Worm (Caenorhabditis elegans): ENCODE measurements around the gene mig-21.
A peak's percentile ranks its signal among the peaks of the same experiment; 100 is the strongest.

mig-21 gene

ce11 chrIII:5878215-5878614, at the start of gene mig-21, which contains the start of gene F01F1.2:
Gene mig-21, minus strand, starts transcription at chrIII:5878380.
Gene F01F1.2, plus strand, starts transcription at chrIII:5878554.
- no peak for TF ChIP-seq grh-1 (GFP tag; IDR thresholded peaks at IDR 0.05)
- TF ChIP-seq efl-1 (optimal IDR thresholded peaks at IDR 0.05), result no peak
- peak in 1 of 2 experiments; percentile 82 for TF ChIP-seq efl-1 (GFP tag; optimal IDR thresholded peaks at IDR 0.05 in 1 of 2)
- TF ChIP-seq fkh-4 (tag; optimal IDR thresholded peaks at IDR 0.05; ENCODE audit: borderline replicate concordance), result no peak
- TF ChIP-seq dpl-1 (GFP tag; optimal IDR thresholded peaks at IDR 0.05), result peak in 1 of 3 experiments; percentile 16
- no peak for TF ChIP-seq ceh-82 (tag; optimal IDR thresholded peaks at IDR 0.05)
- peak; percentile 96 for TF ChIP-seq blmp-1 (tag; optimal IDR thresholded peaks at IDR 0.05)
- TF ChIP-seq hlh-17 (GFP tag; optimal IDR thresholded peaks at IDR 0.05; ENCODE audit: borderline replicate concordance), result no peak
- TF ChIP-seq rnt-1 (tag; optimal IDR thresholded peaks at IDR 0.05), result no peak
- TF ChIP-seq lsy-2 (tag; optimal IDR thresholded peaks at IDR 0.05), result peak in 1 of 2 experiments; percentile 87

- TF ChIP-seq C04F5.9 (tag; optimal IDR thresholded peaks at IDR 0.05), result peak; percentile 2
- peak; percentile 29 for TF ChIP-seq C16A3.4 (tag; optimal IDR thresholded peaks at IDR 0.05)
- TF ChIP-seq lin-14 (GFP tag; optimal IDR thresholded peaks at IDR 0.05), result peak; percentile 89
- TF ChIP-seq nhr-90 (tag; optimal IDR thresholded peaks at IDR 0.05; ENCODE audit: poor library complexity), result peak; percentile 31
- TF ChIP-seq nhr-47 (tag; optimal IDR thresholded peaks at IDR 0.05), result peak; percentile 72
- peak; percentile 8 for TF ChIP-seq lin-13 (GFP tag; optimal IDR thresholded peaks at IDR 0.05)
- TF ChIP-seq C34B4.2 (tag; optimal IDR thresholded peaks at IDR 0.05), result no peak
- no peak for TF ChIP-seq mab-9 (GFP tag; IDR thresholded peaks at IDR 0.05)
- peak; percentile 11 for TF ChIP-seq lir-3 (tag; optimal IDR thresholded peaks at IDR 0.05; ENCODE audit: poor library complexity)
- TF ChIP-seq nhr-11 (tag; optimal IDR thresholded peaks at IDR 0.05), result no peak
- TF ChIP-seq mdl-1 (tag; optimal IDR thresholded peaks at IDR 0.05), result peak in 1 of 2 experiments; percentile 21
- peak; percentile 45 for TF ChIP-seq F16B12.6 (tag; optimal IDR thresholded peaks at IDR 0.05)
- TF ChIP-seq nhr-12 (tag; optimal IDR thresholded peaks at IDR 0.05), result no peak
- TF ChIP-seq nhr-19 (GFP tag; conservative IDR thresholded peaks at IDR 0.05), result peak; percentile 51
- TF ChIP-seq egl-13 (tag; optimal IDR thresholded peaks at IDR 0.05), result no peak
- TF ChIP-seq alr-1 (tag; optimal IDR thresholded peaks at IDR 0.05; ENCODE audit: borderline replicate concordance), result no peak
- TF ChIP-seq fos-1 (tag; optimal IDR thresholded peaks at IDR 0.05), result peak; percentile 31
- peak; percentile 29 to 71 (median 53) for TF ChIP-seq dpl-1 (GFP tag; optimal IDR thresholded peaks at IDR 0.05)
- peak; percentile 16 for TF ChIP-seq jun-1 (tag; optimal IDR thresholded peaks at IDR 0.05)
- peak; percentile 69 for TF ChIP-seq nhr-71 (tag; optimal IDR thresholded peaks at IDR 0.05)
- peak; percentile 16 for TF ChIP-seq elt-2 (tag; optimal IDR thresholded peaks at IDR 0.05)
- peak; percentile 75 for TF ChIP-seq snu-23 (GFP tag; optimal IDR thresholded peaks at IDR 0.05)
- peak; percentile 76 for TF ChIP-seq zip-4 (GFP tag; optimal IDR thresholded peaks at IDR 0.05)
- peak in 2 of 3 experiments; percentile 37 to 49 for TF ChIP-seq ceh-82 (tag; optimal IDR thresholded peaks at IDR 0.05)
- TF ChIP-seq lsy-2 (tag; optimal IDR thresholded peaks at IDR 0.05), result peak; percentile 56 to 78
- TF ChIP-seq Y116A8C.19 (tag; optimal IDR thresholded peaks at IDR 0.05; ENCODE audit: borderline replicate concordance), result no peak
- no peak for TF ChIP-seq ets-5 (GFP tag; IDR thresholded peaks at IDR 0.05)
- TF ChIP-seq nhr-20 (tag; optimal IDR thresholded peaks at IDR 0.05), result peak; percentile 65
- peak; percentile 38 for TF ChIP-seq tbx-2 (tag; optimal IDR thresholded peaks at IDR 0.05)
- TF ChIP-seq swsn-7 (tag; optimal IDR thresholded peaks at IDR 0.05), result peak; percentile 63
- peak; percentile 8 for TF ChIP-seq unc-86 (tag; optimal IDR thresholded peaks at IDR 0.05)
- TF ChIP-seq aha-1 (tag; optimal IDR thresholded peaks at IDR 0.05), result no peak
- TF ChIP-seq lin-15B (tag; optimal IDR thresholded peaks at IDR 0.05), result peak; percentile 58
- TF ChIP-seq ceh-63 (GFP tag; optimal IDR thresholded peaks at IDR 0.05), result no peak
- peak; percentile 70 to 79 for TF ChIP-seq efl-1 (optimal IDR thresholded peaks at IDR 0.05)
- peak; percentile 66 to 92 for TF ChIP-seq efl-1 (GFP tag; optimal IDR thresholded peaks at IDR 0.05 in 1 of 2)
- TF ChIP-seq xbp-1 (tag; optimal IDR thresholded peaks at IDR 0.05), result peak; percentile 57
- no peak for TF ChIP-seq unc-30 (tag; optimal IDR thresholded peaks at IDR 0.05)
- peak; percentile 73 to 75 for TF ChIP-seq lin-35 (GFP tag; optimal IDR thresholded peaks at IDR 0.05)
- peak; percentile 62 for TF ChIP-seq skn-1 (tag; optimal IDR thresholded peaks at IDR 0.05)
- TF ChIP-seq dsc-1 (tag; optimal IDR thresholded peaks at IDR 0.05), result peak; percentile 60
- TF ChIP-seq mep-1 (tag; optimal IDR thresholded peaks at IDR 0.05), result peak; percentile 59
- TF ChIP-seq rnt-1 (tag; optimal IDR thresholded peaks at IDR 0.05), result peak; percentile 66
- peak in 2 of 6 experiments; percentile 18 to 36 for TF ChIP-seq elt-3 (tag; optimal IDR thresholded peaks at IDR 0.05)
- TF ChIP-seq blmp-1 (tag; optimal IDR thresholded peaks at IDR 0.05), result peak; percentile 51
Observed at ce11 chrIII:5925724-5926123, 47.5 kb upstream of the mig-21 start, which contains the start of the genes dnc-2 and bcl-7. Gene dnc-2, minus strand, starts transcription at chrIII:5925756. Gene bcl-7, plus strand, starts transcription at chrIII:5926086.
